Worm (Caenorhabditis elegans): ENCODE measurements around the gene B0252.8.

The B0252.8 gene

DNA sequence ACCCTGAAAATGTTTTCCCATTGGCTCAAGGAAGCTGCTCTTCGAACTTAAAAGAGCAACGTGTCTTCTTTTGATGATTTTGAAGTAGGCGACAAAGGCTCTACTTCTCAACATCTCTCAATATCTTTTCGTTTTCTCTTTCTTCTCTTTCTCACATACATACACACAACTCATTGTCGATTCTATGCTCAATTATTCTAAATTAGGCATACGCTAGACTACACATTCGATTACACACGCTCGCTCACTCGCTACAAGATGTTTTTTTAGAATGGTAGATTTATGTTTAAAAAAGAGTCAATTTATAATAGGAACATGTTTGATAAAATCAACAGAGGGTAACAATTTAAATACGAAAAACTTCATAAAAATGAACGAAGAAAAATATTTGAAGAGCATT, 25.6 kb downstream of the B0252.8 start:
- no peak for TF ChIP-seq dao-5 (tag; optimal IDR thresholded peaks at IDR 0.05)
- no peak for TF ChIP-seq him-1 (tag; optimal IDR thresholded peaks at IDR 0.05)

DNA sequence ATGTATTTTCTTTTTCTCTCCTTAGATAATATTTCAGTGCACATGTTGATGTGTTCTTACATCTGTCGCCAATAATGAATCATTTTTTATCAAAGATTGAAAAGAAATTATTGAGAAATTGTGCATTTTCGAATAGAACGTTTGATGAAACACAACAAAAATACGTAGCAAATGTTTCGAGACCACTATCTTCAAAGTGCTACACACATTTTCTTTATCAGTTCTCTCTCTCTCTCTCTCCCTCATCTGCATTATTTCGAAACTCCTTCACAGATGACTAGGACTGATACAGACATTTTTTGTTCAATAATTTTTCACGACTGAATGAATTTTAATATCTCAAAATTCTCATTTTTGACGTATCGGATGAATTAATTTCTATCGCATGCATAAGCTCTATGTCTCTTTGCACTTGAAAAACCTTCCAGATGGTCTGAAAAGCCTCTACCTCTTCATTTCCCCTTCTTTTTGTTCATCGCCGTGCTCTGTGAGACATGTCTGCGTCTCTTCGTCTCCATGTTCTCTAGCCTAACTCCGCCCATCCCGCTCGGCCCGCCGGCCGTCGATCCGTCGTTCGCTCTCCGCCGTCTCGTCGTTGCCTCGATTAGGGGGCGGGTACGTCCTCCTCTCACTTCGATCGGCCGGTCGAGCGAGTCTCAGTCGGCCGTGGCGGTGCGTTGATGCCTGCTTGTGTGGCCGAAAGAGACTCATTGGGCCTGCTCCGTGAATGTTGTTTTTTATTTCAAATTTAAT, 27.5 kb downstream of the B0252.8 start:
- no peak for TF ChIP-seq W03F9.2 (tag; optimal IDR thresholded peaks at IDR 0.05)
- TF ChIP-seq dao-5 (tag; optimal IDR thresholded peaks at IDR 0.05), result no peak
- peak; percentile 33 for TF ChIP-seq him-1 (tag; optimal IDR thresholded peaks at IDR 0.05)

DNA sequence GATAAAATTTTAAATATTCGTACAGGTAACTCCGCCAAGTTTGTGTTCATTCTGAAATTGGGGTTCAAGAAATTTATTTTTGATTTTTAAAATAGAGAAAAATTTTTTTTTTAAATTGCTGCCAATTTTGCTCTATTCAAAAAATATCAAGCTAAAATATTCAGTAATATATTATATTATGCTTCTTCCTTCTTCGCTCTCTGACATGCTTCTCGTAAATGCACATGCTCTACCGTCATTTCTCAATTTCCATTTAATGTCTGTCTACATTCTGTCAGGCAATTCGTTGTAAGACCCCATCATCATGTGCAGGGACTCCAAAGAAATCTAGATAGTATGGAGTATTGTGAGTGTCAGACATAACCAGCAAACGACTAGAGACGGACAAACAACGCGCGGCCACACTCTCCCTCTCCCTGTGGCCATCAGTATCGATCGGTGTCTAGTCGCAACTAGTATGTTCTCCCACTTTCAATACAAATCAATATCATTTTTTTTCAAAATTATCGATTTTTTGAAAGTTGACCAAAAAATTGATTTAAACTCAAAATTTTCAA, 35.4 kb downstream of the B0252.8 start, which contains the start of the genes malt-1 and ceh-38:
Gene malt-1 (minus strand): TSS at position 51 of the 557 bp plus-strand sequence.
Gene ceh-38 (plus strand): TSS at position 277 of the 557 bp plus-strand sequence.
- TF ChIP-seq dao-5 (tag; optimal IDR thresholded peaks at IDR 0.05) (peak; percentile 10), him-1 (tag; optimal IDR thresholded peaks at IDR 0.05) (peak; percentile 95), W03F9.2 (tag; optimal IDR thresholded peaks at IDR 0.05) (peak; percentile 89)

DNA sequence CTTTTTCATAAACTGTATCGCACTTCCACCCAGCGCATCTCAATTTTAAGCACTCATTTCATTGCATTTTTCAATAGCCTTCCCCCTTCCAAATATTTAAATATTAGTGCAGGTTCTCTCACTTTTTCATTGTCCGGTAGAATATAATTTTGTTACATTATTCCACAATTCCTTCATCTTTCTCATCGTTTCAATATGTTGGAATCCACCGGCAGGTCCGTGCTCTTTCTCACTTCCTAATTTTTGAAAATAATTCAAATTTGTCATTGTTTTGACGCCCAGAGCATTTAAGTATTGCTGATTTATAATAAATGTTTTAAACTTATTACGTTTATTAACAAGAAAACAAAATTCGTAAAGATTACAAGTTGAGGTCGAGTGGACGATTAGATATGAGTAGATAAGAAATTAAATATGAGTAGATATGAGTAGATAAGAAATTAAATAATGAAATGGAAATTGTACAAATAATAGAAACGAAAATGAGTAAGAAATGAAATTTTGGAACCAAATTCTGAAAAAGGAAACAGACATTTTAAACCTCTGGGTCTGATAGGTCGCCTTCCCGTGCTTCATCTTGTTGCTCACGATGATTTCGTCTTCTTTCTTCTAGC, 39.2 kb downstream of the B0252.8 start:
- no peak for TF ChIP-seq dao-5 (tag; optimal IDR thresholded peaks at IDR 0.05)
- no peak for TF ChIP-seq him-1 (tag; optimal IDR thresholded peaks at IDR 0.05)
- TF ChIP-seq W03F9.2 (tag; optimal IDR thresholded peaks at IDR 0.05), result no peak

DNA sequence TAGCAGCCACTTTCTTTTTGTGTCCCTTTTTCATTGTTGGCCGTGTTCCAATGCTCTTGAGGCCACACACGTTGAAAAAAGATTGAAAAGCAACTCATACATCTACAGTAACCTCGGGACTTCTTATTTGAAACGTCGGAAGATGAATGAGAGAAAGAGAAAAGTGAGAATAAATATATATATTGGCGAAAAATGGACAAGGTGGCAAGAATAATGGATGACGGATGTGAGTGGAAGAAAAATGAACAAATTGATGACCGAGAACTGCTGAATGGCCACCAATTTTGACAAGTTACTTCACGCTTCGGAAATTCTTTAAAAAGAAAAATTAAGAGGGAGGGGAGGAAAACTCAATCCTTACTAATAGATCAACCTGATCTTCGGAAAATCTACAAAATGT, 42.2 kb downstream of the B0252.8 start:
- no peak for TF ChIP-seq him-1 (tag; optimal IDR thresholded peaks at IDR 0.05)

DNA sequence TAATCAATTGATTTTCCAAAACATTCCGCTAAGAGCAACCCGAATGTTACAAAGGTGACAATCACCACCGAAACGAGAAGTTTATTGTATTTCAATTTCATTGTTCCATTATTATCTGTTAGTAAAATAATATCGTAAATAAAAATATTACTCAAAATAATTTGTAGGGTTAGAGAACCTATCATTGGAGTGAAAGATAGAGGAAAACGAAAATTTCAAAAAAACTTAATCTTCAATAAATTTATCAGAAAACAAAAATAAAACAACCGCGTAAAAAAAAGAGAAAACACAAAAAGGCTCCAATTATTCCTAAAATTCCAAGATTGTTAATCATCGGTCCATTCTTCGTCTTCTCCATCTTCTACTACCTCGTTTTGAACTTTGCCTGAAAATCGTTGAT, 49.6 kb downstream of the B0252.8 start, which contains the start of gene tra-2:
Gene tra-2 (minus strand): TSS at position 101 of the 400 bp plus-strand sequence.
- TF ChIP-seq dao-5 (tag; optimal IDR thresholded peaks at IDR 0.05) (no peak), W03F9.2 (tag; optimal IDR thresholded peaks at IDR 0.05) (no peak), him-1 (tag; optimal IDR thresholded peaks at IDR 0.05) (no peak)

Data from whole organism, L4/young adult.